Fruit fly (Drosophila melanogaster) S2 (cell line): ENCODE data around the gene CG6321.

ENCODE experiments used
- CG8478 ChIP-seq: fragments of >200 bp; optimal IDR thresholded peaks from 2 replicates; lab custom pipeline; 2018
- CTCF ChIP-seq, 2 experiments: fragments of >200 bp; optimal IDR thresholded peaks; 2 replicates each; lab custom pipeline; 2018

CG6321 gene

DNA sequence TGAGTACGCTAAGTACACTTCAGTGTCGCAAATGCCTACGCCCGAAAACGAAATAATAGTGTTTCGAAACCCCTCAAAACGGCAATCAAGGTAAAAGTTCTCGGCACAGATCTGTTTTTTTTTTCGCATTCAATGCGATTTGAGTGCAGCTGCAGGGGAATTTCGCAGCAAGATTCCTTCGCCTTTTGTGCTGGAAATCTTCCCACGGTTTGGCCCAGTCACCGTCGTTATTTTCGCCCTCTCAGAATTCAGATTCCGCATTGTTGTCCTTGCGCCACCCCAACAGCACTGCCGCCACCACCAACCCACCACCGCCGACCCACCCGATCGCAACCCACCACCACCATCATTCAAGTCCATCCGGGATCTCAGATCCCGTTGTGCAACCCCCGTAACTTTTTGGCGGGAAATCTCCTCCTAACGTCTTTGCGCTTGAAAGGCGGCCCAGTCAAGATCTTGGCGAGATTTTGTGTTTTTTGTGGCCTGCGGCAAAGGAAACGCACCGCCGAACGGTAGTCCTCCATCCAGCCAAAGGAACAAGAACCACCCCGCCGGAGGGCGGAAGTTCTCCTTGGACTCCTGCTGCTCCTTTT is 49.3 kb downstream of the CG6321 start:
- TF ChIP-seq CG8478 (lab: Kevin White, UChicago) = no peak
- TF ChIP-seq CTCF (optimal IDR thresholded peaks at IDR 0.05; lab: Kevin White, UChicago) = no peak

- TF ChIP-seq CTCF (optimal IDR thresholded peaks at IDR 0.05; lab: Kevin White, UChicago) (no peak), CG8478 (lab: Kevin White, UChicago) (no peak)
Observed at dm6 chr3L:11010410-11010827, 50.6 kb downstream of the CG6321 start.
